Fruit fly (Drosophila melanogaster) whole organism, prepupa: ENCODE measurements around the gene CG3558.

Experiments used
- CG10669 ChIP-seq: fragments of 200-800 bp; sonication (Bioruptor generic); optimal IDR thresholded peaks from 3 replicates; lab custom pipeline; 2018; ENCODE audit warnings: missing biosample characterization, mild to moderate bottlenecking, missing genetic modification characterization, moderate library complexity
- CG11762 ChIP-seq: fragments of 200-800 bp; sonication (Bioruptor generic); optimal IDR thresholded peaks from 3 replicates; lab custom pipeline; 2016; ENCODE audit warnings: missing biosample characterization, missing genetic modification characterization; ENCODE audit not compliant: insufficient read depth
- CG11902 ChIP-seq: fragments of 200-800 bp; sonication (Bioruptor generic); optimal IDR thresholded peaks from 3 replicates; lab custom pipeline; 2016; ENCODE audit warnings: missing biosample characterization, missing genetic modification characterization
- CG1621 ChIP-seq: fragments of 200-800 bp; sonication (Bioruptor generic); optimal IDR thresholded peaks from 3 replicates; lab custom pipeline; 2018; ENCODE audit warnings: missing biosample characterization, mild to moderate bottlenecking, missing genetic modification characterization
- CG31627 ChIP-seq: fragments of 200-800 bp; sonication (Bioruptor generic); optimal IDR thresholded peaks from 3 replicates; lab custom pipeline; 2016; ENCODE audit warnings: missing biosample characterization, missing genetic modification characterization
- CG32006 ChIP-seq: fragments of 200-800 bp; sonication (Bioruptor generic); optimal IDR thresholded peaks from 3 replicates; lab custom pipeline; 2017; ENCODE audit warnings: missing biosample characterization, mild to moderate bottlenecking, missing genetic modification characterization
- CG34406 ChIP-seq: fragments of 200-800 bp; sonication (Bioruptor generic); optimal IDR thresholded peaks from 3 replicates; lab custom pipeline; 2016; ENCODE audit warnings: missing biosample characterization, missing genetic modification characterization
- CG3919 ChIP-seq: fragments of 200-800 bp; sonication (Bioruptor generic); optimal IDR thresholded peaks from 3 replicates; lab custom pipeline; 2016; ENCODE audit warnings: missing biosample characterization, missing genetic modification characterization
- CG6163 ChIP-seq: fragments of 200-800 bp; sonication (Bioruptor generic); IDR thresholded peaks from 3 replicates; pipeline ENCODE4 v1.3.6; 2022; ENCODE audit warnings: missing biosample characterization, missing genetic modification characterization
- CG6276 ChIP-seq: fragments of 200-800 bp; sonication (Bioruptor generic); optimal IDR thresholded peaks from 2 replicates; lab custom pipeline; 2017; ENCODE audit warnings: missing biosample characterization, mild to moderate bottlenecking, missing genetic modification characterization
- CG6792 ChIP-seq: fragments of 200-800 bp; sonication (Bioruptor generic); optimal IDR thresholded peaks from 3 replicates; lab custom pipeline; 2016; ENCODE audit warnings: missing biosample characterization, missing genetic modification characterization
- CG6808 ChIP-seq: fragments of 200-800 bp; sonication (Bioruptor generic); optimal IDR thresholded peaks from 3 replicates; lab custom pipeline; 2017; ENCODE audit warnings: missing biosample characterization, missing genetic modification characterization, mild to moderate bottlenecking, moderate library complexity, missing genetic modification reagents
- CG6854 ChIP-seq: fragments of 200-800 bp; sonication (Bioruptor generic); optimal IDR thresholded peaks from 2 replicates; lab custom pipeline; 2017; ENCODE audit warnings: missing biosample characterization, mild to moderate bottlenecking, missing genetic modification characterization
- CG7368 ChIP-seq: fragments of 200-800 bp; sonication (Bioruptor generic); optimal IDR thresholded peaks from 3 replicates; lab custom pipeline; 2016; ENCODE audit warnings: missing biosample characterization, missing genetic modification characterization
- CG8119 ChIP-seq: fragments of 200-800 bp; sonication (Bioruptor generic); IDR thresholded peaks from 3 replicates; pipeline ENCODE4 v1.3.6; 2022; ENCODE audit warnings: missing biosample characterization, missing genetic modification characterization
- CG9139 ChIP-seq: fragments of 200-800 bp; sonication (Bioruptor generic); optimal IDR thresholded peaks from 3 replicates; lab custom pipeline; 2017; ENCODE audit warnings: missing biosample characterization, mild to moderate bottlenecking, missing genetic modification characterization
- Eip75B ChIP-seq: fragments of 200-800 bp; sonication (Bioruptor generic); optimal IDR thresholded peaks from 3 replicates; lab custom pipeline; 2016; ENCODE audit warnings: missing biosample characterization, missing genetic modification characterization
- Eip93F ChIP-seq: fragments of 200-800 bp; sonication (Bioruptor generic); optimal IDR thresholded peaks from 2 replicates; lab custom pipeline; 2016; ENCODE audit warnings: missing biosample characterization, mild to moderate bottlenecking, missing genetic modification characterization
- Ets96B ChIP-seq: fragments of 200-800 bp; optimal IDR thresholded peaks from 2 replicates; lab custom pipeline; 2019; ENCODE audit warnings: missing biosample characterization, mild to moderate bottlenecking, missing genetic modification characterization, moderate library complexity
- Gug ChIP-seq: fragments of 200-800 bp; sonication (Bioruptor generic); IDR thresholded peaks from 2 replicates; pipeline ENCODE4 v1.3.6; 2022; ENCODE audit warnings: missing biosample characterization, missing genetic modification characterization
- Met ChIP-seq: fragments of 200-800 bp; sonication (Bioruptor generic); optimal IDR thresholded peaks from 3 replicates; lab custom pipeline; 2016; ENCODE audit warnings: missing biosample characterization, missing genetic modification characterization
- Sox102F ChIP-seq: fragments of 200-800 bp; sonication (Bioruptor generic); optimal IDR thresholded peaks from 2 replicates; lab custom pipeline; 2016; ENCODE audit warnings: missing biosample characterization, mild to moderate bottlenecking, missing genetic modification characterization
- Sox15 ChIP-seq: fragments of 200-800 bp; sonication (Bioruptor generic); optimal IDR thresholded peaks from 3 replicates; lab custom pipeline; 2016; ENCODE audit warnings: missing biosample characterization, missing genetic modification characterization
- acj6 ChIP-seq: fragments of 200-800 bp; sonication (Bioruptor generic); optimal IDR thresholded peaks from 3 replicates; lab custom pipeline; 2016; ENCODE audit warnings: missing biosample characterization, missing genetic modification characterization
- esn ChIP-seq: fragments of 200-800 bp; sonication (Bioruptor generic); optimal IDR thresholded peaks from 2 replicates; lab custom pipeline; 2016; ENCODE audit warnings: missing biosample characterization, mild to moderate bottlenecking, missing genetic modification characterization, moderate library complexity
- fd85E ChIP-seq: fragments of 200-800 bp; sonication (Bioruptor generic); optimal IDR thresholded peaks from 3 replicates; lab custom pipeline; 2016; ENCODE audit warnings: missing biosample characterization, missing genetic modification characterization
- lz ChIP-seq: fragments of 200-800 bp; sonication (Bioruptor generic); optimal IDR thresholded peaks from 3 replicates; lab custom pipeline; 2016; ENCODE audit warnings: missing biosample characterization, missing genetic modification characterization
- salr ChIP-seq, 2 experiments: fragments of 200-800 bp; sonication (Bioruptor generic); optimal IDR thresholded peaks; 3 replicates each; lab custom pipeline; 2016 to 2018; ENCODE audit warnings: missing biosample characterization in 2 of 2, missing genetic modification characterization in 2 of 2, mild to moderate bottlenecking in 1 of 2
- spab ChIP-seq: fragments of 200-800 bp; sonication (Bioruptor generic); optimal IDR thresholded peaks from 2 replicates; lab custom pipeline; 2017; ENCODE audit warnings: missing biosample characterization, mild to moderate bottlenecking, missing genetic modification characterization, missing genetic modification reagents
- ss ChIP-seq, 2 experiments: fragments of 200-800 bp; sonication (Bioruptor generic); optimal IDR thresholded peaks; 2 replicates in 1 of 2; 3 replicates in 1 of 2; lab custom pipeline; 2017 to 2018; ENCODE audit warnings: mild to moderate bottlenecking in 2 of 2, missing biosample characterization in 2 of 2, missing genetic modification characterization in 2 of 2, moderate library complexity in 1 of 2
- svp ChIP-seq: fragments of 200-800 bp; sonication (Bioruptor generic); peaks from one replicate; lab custom pipeline; 2016; ENCODE audit warnings: missing biosample characterization, missing genetic modification characterization
- topi ChIP-seq: fragments of 200-800 bp; sonication (Bioruptor generic); optimal IDR thresholded peaks from 3 replicates; lab custom pipeline; 2016; ENCODE audit warnings: missing biosample characterization, missing genetic modification characterization

The CG3558 gene

DNA sequence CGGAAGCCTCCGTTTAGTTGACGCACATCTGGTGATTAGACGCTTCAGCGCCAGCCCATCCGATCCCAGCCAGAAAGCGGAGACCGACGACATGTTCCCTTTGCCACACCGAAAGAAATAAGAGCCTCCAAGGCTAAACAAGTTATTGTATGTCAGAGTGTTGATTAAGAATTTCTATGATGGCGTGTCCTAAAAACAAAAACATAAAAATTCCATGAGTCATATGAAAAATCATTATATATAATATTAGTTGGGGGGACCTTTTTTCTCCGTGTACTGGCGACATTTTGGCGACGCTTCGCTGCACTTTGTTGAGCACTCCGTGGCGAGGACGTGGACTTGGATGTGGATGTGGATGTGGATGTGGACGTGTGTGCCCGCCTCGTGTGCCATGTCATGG lies 20.1 kb downstream of the CG3558 start (continued):
- TF ChIP-seq CG6808 (GFP tag; lab: Kevin White, UChicago), result no peak
- no peak for TF ChIP-seq CG7368 (GFP tag; lab: Kevin White, UChicago)
- TF ChIP-seq Sox15 (GFP tag; lab: Kevin White, UChicago), result no peak
- TF ChIP-seq CG34406 (GFP tag; lab: Kevin White, UChicago), result peak; percentile 35
- TF ChIP-seq CG11902 (GFP tag; lab: Kevin White, UChicago), result no peak
- peak in 1 of 2 experiments; percentile 9 for TF ChIP-seq ss (GFP tag; optimal IDR thresholded peaks at IDR 0.05; lab: Kevin White, UChicago)
- TF ChIP-seq acj6, result no peak
- TF ChIP-seq CG9139 (GFP tag; lab: Kevin White, UChicago), result no peak
- no peak for TF ChIP-seq Met (GFP tag; lab: Kevin White, UChicago)
- TF ChIP-seq esn (GFP tag; lab: Kevin White, UChicago), result peak; percentile 53
- peak in 1 of 2 experiments; percentile 61 for TF ChIP-seq salr (GFP tag; optimal IDR thresholded peaks at IDR 0.05; lab: Kevin White, UChicago)
- peak; percentile 70 for TF ChIP-seq CG3919

DNA sequence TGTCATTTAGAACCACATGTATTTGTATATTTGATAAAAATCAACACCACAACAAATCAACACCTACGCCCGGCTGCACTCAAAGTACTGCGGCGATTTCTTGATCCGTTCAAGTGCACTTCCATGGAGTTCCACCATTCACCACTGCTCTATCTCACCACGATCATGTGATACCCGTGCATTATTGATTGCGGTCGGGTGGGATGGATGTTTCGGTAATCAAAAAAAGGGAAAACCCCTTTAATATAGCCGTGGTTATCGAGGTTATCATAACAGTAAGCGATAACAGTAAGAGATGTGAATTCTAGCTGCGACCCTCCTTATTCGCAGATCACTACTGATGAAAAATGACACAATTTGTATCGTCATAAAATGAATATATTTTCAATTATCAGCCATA lies 25.5 kb downstream of the CG3558 start, which contains the start of the genes CG17224 and CG17264:
CG17224 (minus strand) TSS at position 97 of the 400 bp plus-strand sequence.
CG17264 (plus strand) TSS at position 297 of the 400 bp plus-strand sequence.
- no peak for TF ChIP-seq salr (GFP tag; optimal IDR thresholded peaks at IDR 0.05; lab: Kevin White, UChicago)
- TF ChIP-seq svp (GFP tag; lab: Kevin White, UChicago), result peak; percentile 83
- TF ChIP-seq Sox102F, result no peak

dm6 chr2L:3022986-3023385 lies 30.3 kb downstream of the CG3558 start, which contains the start of the genes alpha4GT1 and Prp40:
alpha4GT1 (minus strand) TSS chr2L:3023141.
Prp40 (plus strand) TSS chr2L:3023226.
- TF ChIP-seq CG31627, result no peak
- peak; percentile 16 for TF ChIP-seq esn (GFP tag; lab: Kevin White, UChicago)
- TF ChIP-seq CG1621 (tag; lab: Kevin White, UChicago), result peak; percentile 81

- TF ChIP-seq CG6163 (GFP tag; lab: Robert Waterston, UW), result no peak
- TF ChIP-seq spab (GFP tag; lab: Kevin White, UChicago), result no peak
- no peak for TF ChIP-seq Gug (GFP tag; lab: Robert Waterston, UW)
- TF ChIP-seq CG3919, result no peak
- no peak for TF ChIP-seq Eip75B (GFP tag; lab: Kevin White, UChicago)
- no peak for TF ChIP-seq fd85E (GFP tag; lab: Kevin White, UChicago)
- TF ChIP-seq CG11762 (GFP tag; lab: Kevin White, UChicago), result no peak
- no peak for TF ChIP-seq CG6854 (GFP tag; lab: Kevin White, UChicago)
- TF ChIP-seq CG31627, result peak; percentile 8
- no peak for TF ChIP-seq lz (GFP tag; lab: Kevin White, UChicago)
- TF ChIP-seq svp (GFP tag; lab: Kevin White, UChicago), result no peak
- TF ChIP-seq esn (GFP tag; lab: Kevin White, UChicago), result peak; percentile 16
- TF ChIP-seq CG8119 (GFP tag; lab: Robert Waterston, UW), result no peak
- TF ChIP-seq topi (GFP tag; lab: Kevin White, UChicago), result no peak
- TF ChIP-seq CG32006 (GFP tag; lab: Kevin White, UChicago), result no peak
These were observed 36.3 kb downstream of the CG3558 start, which contains the start of the genes Sf3b2 and CG17219 for dm6 chr2L:3029012-3029411. Sf3b2 (minus strand) TSS chr2L:3029168. CG17219 (plus strand) TSS chr2L:3029253.

DNA sequence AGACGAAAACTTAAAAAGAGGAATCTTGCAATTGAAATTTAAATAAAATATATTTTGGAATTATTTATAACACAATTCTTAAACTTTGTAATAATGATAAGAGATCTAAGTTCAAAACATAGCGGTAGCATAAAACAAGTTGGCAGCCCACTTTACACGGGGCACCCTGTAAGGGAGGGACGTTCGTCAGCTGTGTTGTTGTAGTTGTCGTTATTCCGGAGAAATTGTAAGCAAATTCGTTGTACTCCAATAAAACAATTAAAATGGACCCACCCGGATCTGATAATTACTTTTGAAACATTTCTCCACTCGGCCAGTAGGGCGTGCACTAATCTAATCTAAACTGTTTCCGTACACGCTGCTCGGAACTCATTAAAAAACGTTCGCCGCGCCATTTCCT lies 37.7 kb downstream of the CG3558 start, which contains the start of gene GABPI:
GABPI (plus strand) TSS at position 190 of the 400 bp plus-strand sequence.
- TF ChIP-seq spab (GFP tag; lab: Kevin White, UChicago) (no peak), CG6792 (GFP tag; lab: Kevin White, UChicago) (no peak), CG10669 (GFP tag; lab: Kevin White, UChicago) (no peak), CG1621 (tag; lab: Kevin White, UChicago) (peak; percentile 64), Sox15 (GFP tag; lab: Kevin White, UChicago) (no peak), lz (GFP tag; lab: Kevin White, UChicago) (no peak), esn (GFP tag; lab: Kevin White, UChicago) (peak; percentile 35), Eip93F (GFP tag; lab: Kevin White, UChicago) (no peak), CG6163 (GFP tag; lab: Robert Waterston, UW) (peak; percentile 51; the same call in 2 of the 3 replicates), CG8119 (GFP tag; lab: Robert Waterston, UW) (no peak), Ets96B (tag; lab: Kevin White, UChicago) (no peak), CG6276 (no peak)
